Fruit fly (Drosophila melanogaster) whole organism, embryonic: ENCODE data around the gene Nep4.

Experiments
- Aef1 ChIP-seq: fragments of 200-800 bp; sonication (Bioruptor generic); IDR thresholded peaks from 3 replicates; pipeline ENCODE4 v1.3.6; 2022; ENCODE audit warnings: missing biosample characterization, missing genetic modification characterization
- Awh ChIP-seq: fragments of 200-800 bp; sonication (Bioruptor generic); IDR thresholded peaks from 2 replicates; pipeline ENCODE4, ENCODE4 v1.3.6; 2022; ENCODE audit warnings: missing biosample characterization, missing genetic modification characterization
- CG1024 ChIP-seq: fragments of 200-800 bp; sonication (Bioruptor generic); IDR thresholded peaks from 2 replicates; pipeline ENCODE4 v1.3.6; 2022; ENCODE audit warnings: missing biosample characterization, missing genetic modification characterization
- CG11093 ChIP-seq: fragments of 200-800 bp; sonication (Bioruptor generic); IDR thresholded peaks from 3 replicates; pipeline ENCODE4 v1.3.6; 2022; ENCODE audit warnings: missing biosample characterization, missing genetic modification characterization
- CG11695 ChIP-seq: fragments of 200-800 bp; sonication (Bioruptor generic); IDR thresholded peaks from 3 replicates; pipeline ENCODE4 v1.3.6; 2022; ENCODE audit warnings: missing biosample characterization, missing genetic modification characterization
- CG13424 ChIP-seq: fragments of 200-800 bp; sonication (Bioruptor generic); optimal IDR thresholded peaks from 2 replicates; lab custom pipeline; 2019; ENCODE audit warnings: missing biosample characterization, mild to moderate bottlenecking, missing genetic modification characterization, moderate library complexity
- CG1603 ChIP-seq: fragments of 200-800 bp; sonication (Bioruptor generic); optimal IDR thresholded peaks from 2 replicates; lab custom pipeline; 2019; ENCODE audit warnings: missing biosample characterization, mild to moderate bottlenecking, missing genetic modification characterization, moderate library complexity
- CG18476 ChIP-seq: fragments of 200-800 bp; sonication (Bioruptor generic); optimal IDR thresholded peaks from 2 replicates; lab custom pipeline; 2016; ENCODE audit warnings: missing biosample characterization, mild to moderate bottlenecking, missing genetic modification characterization
- CG30020 ChIP-seq: fragments of 200-800 bp; optimal IDR thresholded peaks from 2 replicates; lab custom pipeline; 2019; ENCODE audit warnings: missing biosample characterization, mild to moderate bottlenecking, missing genetic modification characterization, moderate library complexity
- CG30403 ChIP-seq: fragments of 200-800 bp; sonication (Bioruptor generic); optimal IDR thresholded peaks from 3 replicates; lab custom pipeline; 2016; ENCODE audit warnings: missing biosample characterization, missing genetic modification characterization
- CG3995 ChIP-seq: fragments of 200-800 bp; sonication (Bioruptor generic); optimal IDR thresholded peaks from 3 replicates; lab custom pipeline; 2016; ENCODE audit warnings: missing biosample characterization, missing genetic modification characterization
- CG4360 ChIP-seq: fragments of 200-800 bp; sonication (Bioruptor generic); IDR thresholded peaks from 2 replicates; pipeline ENCODE4 v1.3.6; 2022; ENCODE audit warnings: missing biosample characterization, missing genetic modification characterization
- CG4617 ChIP-seq: fragments of 200-800 bp; sonication (Bioruptor generic); optimal IDR thresholded peaks from 3 replicates; lab custom pipeline; 2016; ENCODE audit warnings: missing biosample characterization, missing genetic modification characterization, borderline replicate concordance
- CG4820 ChIP-seq: fragments of 200-800 bp; sonication (Bioruptor generic); optimal IDR thresholded peaks from 3 replicates; lab custom pipeline; 2016; ENCODE audit warnings: missing biosample characterization, missing genetic modification characterization
- CG4854 ChIP-seq: fragments of 200-800 bp; sonication (Bioruptor generic); optimal IDR thresholded peaks from 2 replicates; lab custom pipeline; 2016; ENCODE audit warnings: missing biosample characterization, missing genetic modification characterization, inconsistent platforms
- CG6813 ChIP-seq: fragments of 200-800 bp; sonication (Bioruptor generic); optimal IDR thresholded peaks from 2 replicates; lab custom pipeline; 2017; ENCODE audit warnings: missing biosample characterization, missing genetic modification characterization, mild to moderate bottlenecking, moderate library complexity, missing genetic modification reagents
- CG7357 ChIP-seq: fragments of 200-800 bp; sonication (Bioruptor generic); IDR thresholded peaks from 3 replicates; pipeline ENCODE4 v1.3.6; 2022; ENCODE audit warnings: missing biosample characterization, missing genetic modification characterization
- CG8290 ChIP-seq, 3 experiments: fragments of 200-800 bp; sonication (Bioruptor generic); optimal IDR thresholded peaks; 2 replicates each; lab custom pipeline; 2016 to 2019; ENCODE audit warnings: missing biosample characterization in 3 of 3, missing genetic modification characterization in 3 of 3, mild to moderate bottlenecking in 2 of 3, moderate library complexity in 1 of 3
- CG8478 ChIP-seq: fragments of >200 bp; optimal IDR thresholded peaks from 2 replicates; lab custom pipeline; 2018
- Dbx ChIP-seq: fragments of 200-800 bp; sonication (Bioruptor generic); IDR thresholded peaks from 3 replicates; pipeline ENCODE4 v1.3.6; 2022; ENCODE audit warnings: missing biosample characterization, missing genetic modification characterization
- Elba2 ChIP-seq: fragments of 200-800 bp; sonication (Bioruptor generic); optimal IDR thresholded peaks from 3 replicates; lab custom pipeline; 2016; ENCODE audit warnings: missing biosample characterization, missing genetic modification characterization
- Fer1 ChIP-seq: fragments of 200-800 bp; sonication (Bioruptor generic); optimal IDR thresholded peaks from 2 replicates; lab custom pipeline; 2017; ENCODE audit warnings: missing biosample characterization, mild to moderate bottlenecking, missing genetic modification characterization
- HmgD ChIP-seq: fragments of 200-800 bp; sonication (Bioruptor generic); optimal IDR thresholded peaks from 3 replicates; lab custom pipeline; 2016; ENCODE audit warnings: missing biosample characterization, missing genetic modification characterization
- Hsf ChIP-seq: fragments of 200-800 bp; sonication (Bioruptor generic); optimal IDR thresholded peaks from 3 replicates; lab custom pipeline; 2016; ENCODE audit warnings: missing biosample characterization, missing genetic modification characterization
- Lhr ChIP-seq: fragments of 200-800 bp; sonication (Bioruptor generic); optimal IDR thresholded peaks from 3 replicates; lab custom pipeline; 2017; ENCODE audit warnings: mild to moderate bottlenecking, missing biosample characterization, missing genetic modification reagents, missing genetic modification characterization
- MESR4 ChIP-seq: fragments of 200-800 bp; sonication (Bioruptor generic); optimal IDR thresholded peaks from 2 replicates; lab custom pipeline; 2018; ENCODE audit warnings: missing biosample characterization, mild to moderate bottlenecking, missing genetic modification characterization, moderate library complexity
- Med ChIP-seq: fragments of 200-800 bp; sonication (Bioruptor generic); peaks from one replicate; lab custom pipeline; 2016; ENCODE audit warnings: missing biosample characterization, missing genetic modification characterization, mild to moderate bottlenecking, inconsistent platforms, moderate library complexity
- Meics ChIP-seq: fragments of 200-800 bp; sonication (Bioruptor generic); optimal IDR thresholded peaks from 2 replicates; lab custom pipeline; 2017; ENCODE audit warnings: missing biosample characterization, mild to moderate bottlenecking, missing genetic modification characterization
- PHDP ChIP-seq: fragments of 200-800 bp; sonication (Bioruptor generic); optimal IDR thresholded peaks from 3 replicates; lab custom pipeline; 2018; ENCODE audit warnings: missing biosample characterization, mild to moderate bottlenecking, missing genetic modification characterization, moderate library complexity
- Pdp1 ChIP-seq, 2 experiments: fragments of 200-800 bp; sonication (Bioruptor generic); optimal IDR thresholded peaks; 3 replicates each; lab custom pipeline; 2016; ENCODE audit warnings: missing biosample characterization in 2 of 2, missing genetic modification characterization in 2 of 2, mild to moderate bottlenecking in 1 of 2, moderate library complexity in 1 of 2
- Tbp ChIP-seq: fragments of >200 bp; optimal IDR thresholded peaks from 2 replicates; lab custom pipeline; 2018; ENCODE audit warnings: missing biosample characterization, missing genetic modification characterization
- Trl ChIP-seq, 3 experiments: fragments of >200 bp in 2 of 3; fragments of 200-800 bp in 1 of 3; sonication (Bioruptor generic) in 1 of 3; optimal IDR thresholded peaks; 2 replicates in 1 of 3; 3 replicates in 2 of 3; lab custom pipeline; 2016 to 2017; ENCODE audit warnings: missing biosample characterization in 1 of 3, missing genetic modification characterization in 1 of 3
- ase ChIP-seq: fragments of 200-800 bp; sonication (Bioruptor generic); IDR thresholded peaks from 3 replicates; pipeline ENCODE4 v1.3.6; 2022; ENCODE audit warnings: missing biosample characterization, missing genetic modification characterization
- cad ChIP-seq: fragments of >200 bp; optimal IDR thresholded peaks from 2 replicates; lab custom pipeline; 2017; ENCODE audit warnings: missing biosample characterization, missing genetic modification characterization
- chinmo ChIP-seq: fragments of 200-800 bp; sonication (Bioruptor generic); IDR thresholded peaks from 4 replicates; pipeline ENCODE4 v1.3.6; 2022; ENCODE audit warnings: missing biosample characterization, missing genetic modification characterization; ENCODE audit not compliant: partially characterized antibody
- croc ChIP-seq: fragments of 200-800 bp; sonication (Bioruptor generic); conservative IDR thresholded peaks from 3 replicates; pipeline ENCODE4 v1.3.6; 2022; ENCODE audit warnings: missing biosample characterization, missing genetic modification characterization
- dysf ChIP-seq: fragments of 200-800 bp; sonication (Bioruptor generic); IDR thresholded peaks from 3 replicates; pipeline ENCODE4 v1.3.6; 2022; ENCODE audit warnings: missing biosample characterization, missing genetic modification characterization
- esg ChIP-seq: fragments of 200-800 bp; sonication (Bioruptor generic); conservative IDR thresholded peaks from 2 replicates; pipeline ENCODE4 v1.3.6; 2022; ENCODE audit warnings: missing biosample characterization, missing genetic modification characterization
- gcm ChIP-seq: fragments of 200-800 bp; sonication (Bioruptor generic); optimal IDR thresholded peaks from 2 replicates; lab custom pipeline; 2019; ENCODE audit warnings: missing biosample characterization, mild to moderate bottlenecking, missing genetic modification characterization, moderate library complexity
- ham ChIP-seq: fragments of 200-800 bp; sonication (Bioruptor generic); IDR thresholded peaks from 2 replicates; pipeline ENCODE4 v1.3.6; 2022; ENCODE audit warnings: missing biosample characterization, missing genetic modification characterization
- hth ChIP-seq: fragments of >200 bp; optimal IDR thresholded peaks from 2 replicates; lab custom pipeline; 2017; ENCODE audit warnings: inconsistent platforms
- kni ChIP-seq: fragments of 200-800 bp; sonication (Bioruptor generic); optimal IDR thresholded peaks from 3 replicates; lab custom pipeline; 2017; ENCODE audit warnings: mild to moderate bottlenecking, missing biosample characterization, missing genetic modification reagents, missing genetic modification characterization
- maf-S ChIP-seq: fragments of 200-800 bp; sonication (Bioruptor generic); optimal IDR thresholded peaks from 2 replicates; lab custom pipeline; 2016; ENCODE audit warnings: missing biosample characterization, missing genetic modification characterization
- p53 ChIP-seq: fragments of 200-800 bp; sonication (Bioruptor generic); optimal IDR thresholded peaks from 2 replicates; lab custom pipeline; 2016; ENCODE audit warnings: missing biosample characterization, missing genetic modification characterization
- sd ChIP-seq: fragments of 200-800 bp; sonication (Bioruptor generic); optimal IDR thresholded peaks from 3 replicates; lab custom pipeline; 2018; ENCODE audit warnings: missing biosample characterization, mild to moderate bottlenecking, missing genetic modification characterization, moderate library complexity
- sens ChIP-seq: fragments of 200-800 bp; sonication (Bioruptor generic); peaks from one replicate; lab custom pipeline; 2016; ENCODE audit warnings: missing biosample characterization, missing genetic modification characterization
- slou ChIP-seq: fragments of 200-800 bp; sonication (Bioruptor generic); optimal IDR thresholded peaks from 3 replicates; lab custom pipeline; 2016; ENCODE audit warnings: missing biosample characterization, missing genetic modification characterization
- tx ChIP-seq: fragments of 200-800 bp; sonication (Bioruptor generic); optimal IDR thresholded peaks from 2 replicates; lab custom pipeline; 2016; ENCODE audit warnings: missing biosample characterization, missing genetic modification characterization

Nep4 gene

dm6 chr3R:20622297-20623168 lies 37.2 kb downstream of the Nep4 start:
- no peak for TF ChIP-seq Meics (GFP tag; lab: Kevin White, UChicago)
- peak; percentile 46; the same call in 1 of the 3 replicates for TF ChIP-seq Aef1
- no peak for TF ChIP-seq CG30403
- TF ChIP-seq Trl (optimal IDR thresholded peaks at IDR 0.05; lab: Kevin White, UChicago), result peak in 1 of 2 experiments; percentile 12
- no peak for TF ChIP-seq Trl (GFP tag; optimal IDR thresholded peaks at IDR 0.05; lab: Kevin White, UChicago)
- TF ChIP-seq Elba2, result peak; percentile 52
- TF ChIP-seq Pdp1 (GFP tag; optimal IDR thresholded peaks at IDR 0.05; lab: Kevin White, UChicago), result peak in 1 of 2 experiments; percentile 7
- TF ChIP-seq sd (tag; lab: Kevin White, UChicago), result peak; percentile 99
- 0 out of 3 replicates have a peak, but pooled peaks have one; percentile 19 for TF ChIP-seq ase (GFP tag; lab: Robert Waterston, UW)
- TF ChIP-seq Med, result peak; percentile 61
- TF ChIP-seq CG8478 (lab: Kevin White, UChicago), result peak; percentile 62
- no peak for TF ChIP-seq croc (GFP tag; lab: Robert Waterston, UW)
- no peak for TF ChIP-seq CG4854
- TF ChIP-seq CG18476 (GFP tag; lab: Kevin White, UChicago), result no peak
- peak; percentile 98 for TF ChIP-seq CG4360 (GFP tag; lab: Robert Waterston, UW)

- no peak for TF ChIP-seq CG11695
- no peak for TF ChIP-seq kni (GFP tag; lab: Kevin White, UChicago)
- no peak for TF ChIP-seq Hsf
- TF ChIP-seq Fer1 (GFP tag; lab: Kevin White, UChicago), result no peak
- peak; percentile 91 for TF ChIP-seq CG4617
- no peak for TF ChIP-seq p53 (GFP tag; lab: Kevin White, UChicago)
- no peak for TF ChIP-seq gcm (GFP tag; lab: Kevin White, UChicago)
- TF ChIP-seq Tbp (GFP tag; lab: Kevin White, UChicago), result no peak
- TF ChIP-seq Dbx (GFP tag; lab: Robert Waterston, UW), result 0 out of 3 replicates have a peak, but pooled peaks have one; percentile 10
- no peak for TF ChIP-seq Lhr (GFP tag; lab: Kevin White, UChicago)
- TF ChIP-seq chinmo (GFP tag; lab: Robert Waterston, UW), result 0 out of 4 replicates have a peak, but pooled peaks have one; percentile 44
- no peak for TF ChIP-seq esg
- TF ChIP-seq CG3995 (GFP tag; lab: Kevin White, UChicago), result peak; percentile 46
- no peak for TF ChIP-seq CG6813 (GFP tag; lab: Kevin White, UChicago)
- TF ChIP-seq Awh, result no peak
- no peak for TF ChIP-seq CG8290 (GFP tag; optimal IDR thresholded peaks at IDR 0.05; lab: Kevin White, UChicago)
- no peak for TF ChIP-seq CG8290 (tag; optimal IDR thresholded peaks at IDR 0.05; lab: Kevin White, UChicago)
- no peak for TF ChIP-seq tx (GFP tag; lab: Kevin White, UChicago)
- peak; percentile 52 for TF ChIP-seq sens (GFP tag; lab: Kevin White, UChicago)
- no peak for TF ChIP-seq CG11093
- TF ChIP-seq maf-S, result no peak
- TF ChIP-seq hth (lab: Kevin White, UChicago), result no peak
- TF ChIP-seq cad (GFP tag; lab: Kevin White, UChicago), result no peak
- TF ChIP-seq dysf, result no peak
- no peak for TF ChIP-seq slou (GFP tag; lab: Kevin White, UChicago)
- TF ChIP-seq CG30020 (tag; lab: Kevin White, UChicago), result peak; percentile 90
- peak; percentile 81 for TF ChIP-seq CG1024 (GFP tag; lab: Robert Waterston, UW)
- TF ChIP-seq CG7357 (GFP tag; lab: Robert Waterston, UW), result peak; percentile 95
- TF ChIP-seq CG13424, result no peak
- TF ChIP-seq CG4854, result no peak
- no peak for TF ChIP-seq ham
- TF ChIP-seq PHDP (tag; lab: Kevin White, UChicago), result no peak
- TF ChIP-seq HmgD, result no peak
- TF ChIP-seq CG1603 (tag; lab: Kevin White, UChicago), result no peak
- TF ChIP-seq MESR4 (GFP tag; lab: Kevin White, UChicago), result peak; percentile 78
- TF ChIP-seq CG4820 (GFP tag; lab: Kevin White, UChicago), result no peak
These were observed 37.9 kb downstream of the Nep4 start, which contains the start of gene H for dm6 chr3R:20621805-20622286. TSS of gene H (plus strand) at chr3R:20621938.
